Fruit fly (Drosophila melanogaster): ENCODE measurements around the gene Takl1.

Takl1 gene

dm6 chr3R:20772543-20772942, at the start of gene Takl1:
Takl1 (minus strand) TSS chr3R:20772601.
- peak; percentile 17 for TF ChIP-seq cic (GFP tag; optimal IDR thresholded peaks at IDR 0.05)
- no peak for TF ChIP-seq Mnt (GFP tag; optimal IDR thresholded peaks at IDR 0.05)

dm6 chr3R:20821815-20822375, 49.5 kb upstream of the Takl1 start, which contains the start of the genes CG17271 and RpS20:
CG17271 (minus strand) TSS chr3R:20821848.
RpS20 (plus strand) TSS chr3R:20822181.
- TF ChIP-seq CG7101 (tag; optimal IDR thresholded peaks at IDR 0.05) (peak; percentile 85), toe (GFP tag; optimal IDR thresholded peaks at IDR 0.05) (peak; percentile 96), CG5204 (GFP tag; optimal IDR thresholded peaks at IDR 0.05) (no peak), CG33017 (tag; optimal IDR thresholded peaks at IDR 0.05) (peak; percentile 69), cnc (optimal IDR thresholded peaks at IDR 0.05) (no peak), Crg-1 (GFP tag; optimal IDR thresholded peaks at IDR 0.05) (peak; percentile 79), Clk (GFP tag; optimal IDR thresholded peaks at IDR 0.05) (peak; percentile 89), Mnt (GFP tag; optimal IDR thresholded peaks at IDR 0.05) (peak; percentile 95), bab1 (GFP tag; optimal IDR thresholded peaks at IDR 0.05) (peak; percentile 91), kay (GFP tag; ENCODE audit: borderline replicate concordance) (no peak), CG1620 (GFP tag; optimal IDR thresholded peaks at IDR 0.05) (peak; percentile 87), cic (GFP tag; optimal IDR thresholded peaks at IDR 0.05) (peak; percentile 70), CG14711 (tag; optimal IDR thresholded peaks at IDR 0.05) (peak; percentile 92), CG11617 (GFP tag; optimal IDR thresholded peaks at IDR 0.05) (peak; percentile 92), CG12768 (GFP tag; optimal IDR thresholded peaks at IDR 0.05) (peak; percentile 89), tj (GFP tag; optimal IDR thresholded peaks at IDR 0.05) (peak; percentile 75), Hr96 (GFP tag; optimal IDR thresholded peaks at IDR 0.05) (peak; percentile 95), CG7045 (GFP tag; optimal IDR thresholded peaks at IDR 0.05) (peak; percentile 85), ovo (GFP tag; optimal IDR thresholded peaks at IDR 0.05) (peak; percentile 81), pad (GFP tag; optimal IDR thresholded peaks at IDR 0.05) (peak; percentile 75)

- TF ChIP-seq Mnt (GFP tag; optimal IDR thresholded peaks at IDR 0.05) (peak; percentile 6), cnc (optimal IDR thresholded peaks at IDR 0.05) (no peak)
These were observed 46.3 kb upstream of the Takl1 start, which contains the start of gene CG17270 for dm6 chr3R:20818689-20819088. CG17270 (minus strand) TSS chr3R:20818929.

DNA sequence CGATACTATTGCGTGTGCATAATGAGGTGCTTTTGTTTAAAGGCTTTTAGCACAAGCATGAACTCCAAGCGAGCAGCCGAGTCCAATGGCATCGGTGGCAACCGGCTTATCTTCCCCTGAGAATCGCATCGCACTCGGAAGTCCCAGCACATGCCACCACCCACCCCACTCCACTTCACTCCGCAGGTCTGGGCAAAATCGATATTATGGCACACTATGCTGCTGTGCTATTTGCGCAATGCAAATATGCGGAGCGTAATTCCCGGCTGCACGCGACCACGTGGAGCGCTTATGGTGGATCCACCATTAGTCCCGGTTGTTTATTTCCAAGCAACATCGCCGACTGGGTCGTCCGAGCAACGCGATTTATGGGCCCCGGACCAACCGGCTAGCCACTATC, 45.8 kb upstream of the Takl1 start:
- TF ChIP-seq bab1 (GFP tag; optimal IDR thresholded peaks at IDR 0.05) (no peak), Clk (GFP tag; optimal IDR thresholded peaks at IDR 0.05) (no peak), CG14711 (tag; optimal IDR thresholded peaks at IDR 0.05) (no peak), Mnt (GFP tag; optimal IDR thresholded peaks at IDR 0.05) (peak; percentile 47), CG1620 (GFP tag; optimal IDR thresholded peaks at IDR 0.05) (no peak), kay (GFP tag; ENCODE audit: borderline replicate concordance) (no peak), cnc (optimal IDR thresholded peaks at IDR 0.05) (no peak), tj (GFP tag; optimal IDR thresholded peaks at IDR 0.05) (no peak), ovo (GFP tag; optimal IDR thresholded peaks at IDR 0.05) (no peak), toe (GFP tag; optimal IDR thresholded peaks at IDR 0.05) (no peak), CG7045 (GFP tag; optimal IDR thresholded peaks at IDR 0.05) (peak; percentile 17)

- TF ChIP-seq CG14711 (tag; optimal IDR thresholded peaks at IDR 0.05) (no peak), bab1 (GFP tag; optimal IDR thresholded peaks at IDR 0.05) (peak; percentile 6)
These were observed 43.6 kb upstream of the Takl1 start, which contains the start of gene Fancd2 for dm6 chr3R:20816008-20816407. Fancd2 (minus strand) TSS chr3R:20816190.

dm6 chr3R:20802253-20802652, 29.9 kb upstream of the Takl1 start:
- TF ChIP-seq CG7045 (GFP tag; optimal IDR thresholded peaks at IDR 0.05) (no peak), CG1620 (GFP tag; optimal IDR thresholded peaks at IDR 0.05) (no peak), ovo (GFP tag; optimal IDR thresholded peaks at IDR 0.05) (no peak), cnc (optimal IDR thresholded peaks at IDR 0.05) (no peak), CG12768 (GFP tag; optimal IDR thresholded peaks at IDR 0.05) (no peak), cic (GFP tag; optimal IDR thresholded peaks at IDR 0.05) (no peak), CG11617 (GFP tag; optimal IDR thresholded peaks at IDR 0.05) (no peak), Mnt (GFP tag; optimal IDR thresholded peaks at IDR 0.05) (no peak), toe (GFP tag; optimal IDR thresholded peaks at IDR 0.05) (no peak), CG5204 (GFP tag; optimal IDR thresholded peaks at IDR 0.05) (no peak), Crg-1 (GFP tag; optimal IDR thresholded peaks at IDR 0.05) (no peak), tj (GFP tag; optimal IDR thresholded peaks at IDR 0.05) (no peak), kay (GFP tag; ENCODE audit: borderline replicate concordance) (no peak), pad (GFP tag; optimal IDR thresholded peaks at IDR 0.05) (no peak)

dm6 chr3R:20796949-20797348, 24.5 kb upstream of the Takl1 start:
- TF ChIP-seq kay (GFP tag; ENCODE audit: borderline replicate concordance), result peak; percentile 69
- no peak for TF ChIP-seq CG5204 (GFP tag; optimal IDR thresholded peaks at IDR 0.05)

Measured in whole organism, adult.